Worm (Caenorhabditis elegans): ENCODE measurements around the gene F09B9.4.

The F09B9.4 gene

DNA sequence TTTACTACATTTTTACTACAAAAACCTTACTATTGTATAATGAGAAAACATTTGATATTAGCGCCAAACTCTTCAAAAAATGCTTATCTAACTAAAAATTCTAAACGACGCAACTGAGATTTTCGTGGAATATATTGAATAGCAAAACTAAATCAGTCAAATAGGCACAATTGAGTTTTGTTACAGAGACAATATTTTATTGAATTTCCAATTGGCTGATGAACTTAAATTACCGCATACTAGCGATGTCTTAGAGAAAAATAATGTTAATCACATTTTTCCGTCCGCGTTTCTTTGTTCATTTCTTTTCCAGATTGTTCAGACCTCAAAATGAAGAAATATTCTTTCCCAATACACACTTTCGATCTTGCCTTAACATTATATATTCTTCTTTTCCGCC is 2.0 kb downstream of the F09B9.4 start:
- TF ChIP-seq fkh-10 (GFP tag; optimal IDR thresholded peaks at IDR 0.05) (peak; percentile 73), unc-39 (tag; optimal IDR thresholded peaks at IDR 0.05) (no peak)

DNA sequence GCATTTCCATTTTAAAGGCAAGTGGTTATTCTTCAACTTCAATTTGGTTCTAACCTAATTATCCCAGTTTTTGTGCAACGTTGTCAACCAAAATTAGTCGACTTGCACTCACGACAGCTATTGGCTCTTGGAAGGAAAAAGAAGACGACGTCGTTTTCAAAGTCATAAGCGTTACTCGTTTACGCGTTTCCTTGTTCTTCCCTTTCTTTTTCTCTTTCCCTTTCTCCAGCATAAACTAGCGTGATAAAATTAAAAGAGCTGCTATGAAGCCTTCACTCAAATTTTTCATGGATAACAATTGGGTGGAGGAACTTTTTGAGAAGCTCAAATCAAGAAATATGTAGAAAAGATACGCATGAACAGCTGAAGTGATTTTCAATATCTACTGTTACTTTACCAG is 2.8 kb downstream of the F09B9.4 start:
- TF ChIP-seq ztf-4 (tag; optimal IDR thresholded peaks at IDR 0.05), result no peak
- TF ChIP-seq skn-1 (tag; optimal IDR thresholded peaks at IDR 0.05), result no peak
- TF ChIP-seq R02D3.7 (tag; optimal IDR thresholded peaks at IDR 0.05), result no peak
- no peak for TF ChIP-seq jun-1 (tag; optimal IDR thresholded peaks at IDR 0.05)
- no peak for TF ChIP-seq mdl-1 (tag; optimal IDR thresholded peaks at IDR 0.05)
- no peak for TF ChIP-seq ama-1 (optimal IDR thresholded peaks at IDR 0.05)
- no peak for TF ChIP-seq nhr-28 (tag; optimal IDR thresholded peaks at IDR 0.05)
- no peak for TF ChIP-seq elt-3 (tag; optimal IDR thresholded peaks at IDR 0.05)
- no peak for TF ChIP-seq mml-1 (tag; optimal IDR thresholded peaks at IDR 0.05)
- no peak for TF ChIP-seq nhr-237 (tag; optimal IDR thresholded peaks at IDR 0.05)
- no peak for TF ChIP-seq unc-39 (tag; optimal IDR thresholded peaks at IDR 0.05)
- TF ChIP-seq egl-5 (tag; optimal IDR thresholded peaks at IDR 0.05), result no peak
- TF ChIP-seq nhr-23 (tag; optimal IDR thresholded peaks at IDR 0.05), result no peak
- TF ChIP-seq elt-2 (tag; optimal IDR thresholded peaks at IDR 0.05), result no peak
- no peak for TF ChIP-seq ceh-82 (tag; optimal IDR thresholded peaks at IDR 0.05)

DNA sequence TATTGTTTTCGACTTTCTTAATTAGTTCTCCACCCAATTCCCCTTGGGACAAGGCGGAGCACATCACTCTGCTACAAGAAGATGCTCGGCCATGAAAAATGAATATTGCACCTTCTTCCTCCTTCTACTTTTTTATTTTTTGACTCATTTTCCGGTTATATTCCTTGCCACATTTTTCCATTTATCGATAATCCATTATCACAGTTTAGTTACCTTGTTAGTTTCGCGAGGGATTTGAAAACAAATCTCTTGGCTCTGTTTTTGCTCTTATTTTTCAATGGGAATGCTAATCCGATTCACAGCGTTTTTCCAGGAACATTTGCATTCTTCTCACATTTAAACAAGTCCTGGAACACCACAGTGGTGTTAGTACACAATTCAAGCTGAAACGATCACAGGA is 6.6 kb downstream of the F09B9.4 start, which contains the start of gene rnp-9:
rnp-9 (plus strand) TSS at position 301 of the 400 bp plus-strand sequence.
- TF ChIP-seq unc-62 (GFP tag; optimal IDR thresholded peaks at IDR 0.05) (no peak), zag-1 (tag; optimal IDR thresholded peaks at IDR 0.05) (no peak), elt-2 (tag; optimal IDR thresholded peaks at IDR 0.05) (no peak), sea-2 (GFP tag; optimal IDR thresholded peaks at IDR 0.05) (no peak), nhr-25 (tag; optimal IDR thresholded peaks at IDR 0.05) (no peak), R02D3.7 (tag; optimal IDR thresholded peaks at IDR 0.05) (no peak), mdl-1 (tag; optimal IDR thresholded peaks at IDR 0.05) (no peak), fos-1 (tag; optimal IDR thresholded peaks at IDR 0.05) (no peak), ceh-16 (tag; optimal IDR thresholded peaks at IDR 0.05) (no peak), lsy-12 (tag; optimal IDR thresholded peaks at IDR 0.05) (no peak), fkh-10 (GFP tag; optimal IDR thresholded peaks at IDR 0.05) (no peak)

DNA sequence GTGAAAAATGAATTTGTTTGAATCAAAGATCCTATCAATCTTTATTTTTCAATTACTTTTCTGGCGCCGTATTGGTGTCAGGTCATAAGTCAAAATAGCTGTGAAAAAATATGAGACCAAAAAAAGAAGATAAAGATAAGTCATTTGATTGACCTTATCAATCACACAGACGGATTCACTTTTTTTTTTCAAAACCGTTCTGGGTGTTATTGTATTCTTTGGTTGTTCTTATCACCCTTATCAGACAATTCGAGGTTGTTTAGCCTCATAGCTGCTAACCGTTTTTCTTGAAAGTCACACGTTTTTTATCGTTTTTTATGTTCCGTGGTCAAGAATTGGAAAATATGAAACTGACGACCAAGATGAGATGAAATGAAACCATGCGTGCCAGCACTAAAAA is 8.1 kb downstream of the F09B9.4 start:
- TF ChIP-seq hmg-11 (tag; optimal IDR thresholded peaks at IDR 0.05), result no peak
- peak; percentile 80 for TF ChIP-seq nhr-23 (tag; optimal IDR thresholded peaks at IDR 0.05)
- TF ChIP-seq lsy-12 (tag; optimal IDR thresholded peaks at IDR 0.05), result peak; percentile 14
- no peak for TF ChIP-seq skn-1 (tag; optimal IDR thresholded peaks at IDR 0.05)
- TF ChIP-seq lin-15B (tag; optimal IDR thresholded peaks at IDR 0.05), result no peak
- no peak for TF ChIP-seq unc-62 (GFP tag; optimal IDR thresholded peaks at IDR 0.05)
- no peak for TF ChIP-seq nfya-1 (tag; optimal IDR thresholded peaks at IDR 0.05; ENCODE audit: insufficient read depth)

DNA sequence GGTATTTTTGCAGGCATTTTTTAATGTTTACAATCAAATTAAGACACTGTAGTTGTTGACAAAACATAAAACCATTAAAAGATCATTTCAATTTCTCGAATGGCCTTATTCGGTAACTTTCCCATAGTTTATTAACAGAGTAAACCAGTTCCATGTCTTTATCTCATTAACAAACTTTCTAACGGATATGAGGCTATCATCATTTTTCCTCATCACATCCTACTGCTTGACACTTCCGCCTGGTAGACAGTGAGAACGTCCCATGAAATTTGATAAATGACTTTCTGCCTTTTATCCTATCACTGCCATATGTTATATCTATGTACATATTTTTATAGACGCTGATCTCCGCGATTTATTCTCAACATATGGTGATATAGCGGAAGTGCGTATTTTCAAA is 10.2 kb downstream of the F09B9.4 start:
- TF ChIP-seq nhr-23 (tag; optimal IDR thresholded peaks at IDR 0.05) (peak; percentile 36), nhr-28 (tag; optimal IDR thresholded peaks at IDR 0.05) (no peak), nhr-11 (tag; optimal IDR thresholded peaks at IDR 0.05) (no peak)

DNA sequence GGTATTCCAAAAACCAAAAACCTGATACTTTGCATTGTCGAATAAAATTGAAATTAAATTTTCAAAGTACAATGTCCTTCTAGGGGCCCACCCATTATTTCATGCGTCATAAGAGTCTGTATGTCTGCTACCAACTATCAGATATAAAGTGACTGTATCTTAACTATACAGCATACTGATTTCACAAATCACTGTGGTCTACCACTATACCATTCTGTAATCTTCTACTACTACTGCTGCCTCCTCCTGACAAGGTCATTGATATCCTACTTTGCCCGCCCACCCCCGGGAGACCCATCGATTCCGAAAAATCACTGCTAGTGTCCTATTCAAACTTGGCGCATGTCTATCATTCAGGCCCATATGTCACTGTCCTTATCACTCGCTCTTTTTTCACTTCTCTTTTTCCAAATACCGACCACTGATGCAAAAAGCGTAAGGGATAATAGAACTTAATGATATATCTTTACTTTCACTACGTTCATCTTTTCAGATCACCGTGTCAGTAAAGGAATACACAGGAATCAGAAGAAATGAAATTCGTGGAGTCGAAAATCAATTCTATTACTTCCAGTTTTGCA is 11.7 kb downstream of the F09B9.4 start, which contains the start of gene C07A4.2:
C07A4.2 (plus strand) TSS at position 195 of the 581 bp plus-strand sequence.
- no peak for TF ChIP-seq skn-1 (tag; optimal IDR thresholded peaks at IDR 0.05)
- TF ChIP-seq elt-3 (tag; optimal IDR thresholded peaks at IDR 0.05), result peak in 1 of 3 experiments; percentile 31
- TF ChIP-seq pha-4 (tag; optimal IDR thresholded peaks at IDR 0.05), result no peak
- TF ChIP-seq sea-2 (GFP tag; optimal IDR thresholded peaks at IDR 0.05), result no peak
- no peak for TF ChIP-seq nhr-28 (tag; optimal IDR thresholded peaks at IDR 0.05)
- no peak for TF ChIP-seq daf-12 (tag; optimal IDR thresholded peaks at IDR 0.05)
- no peak for TF ChIP-seq fkh-2 (tag; optimal IDR thresholded peaks at IDR 0.05)

DNA sequence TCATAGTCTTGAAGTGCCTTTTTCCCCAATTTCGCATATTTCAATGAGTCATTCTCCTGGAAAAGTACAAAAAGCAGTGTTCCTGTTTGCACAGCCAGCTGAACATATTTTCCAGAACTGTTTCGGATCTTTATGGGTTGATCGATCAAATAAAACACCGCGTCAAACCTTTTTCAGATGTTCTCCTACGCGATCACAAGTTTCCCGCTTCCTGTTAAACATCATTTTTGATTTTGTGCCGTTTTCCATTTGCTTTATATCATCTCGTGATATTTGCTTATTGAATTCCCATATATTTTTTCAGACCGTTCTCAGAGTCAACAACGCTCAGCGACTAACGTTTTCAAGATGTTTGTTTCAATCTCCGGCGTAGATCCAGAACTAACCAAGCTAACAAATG is 14.3 kb downstream of the F09B9.4 start, which contains the start of gene C07A4.3:
C07A4.3 (plus strand) TSS at position 301 of the 400 bp plus-strand sequence.
- TF ChIP-seq ceh-9 (tag; optimal IDR thresholded peaks at IDR 0.05), result no peak
- no peak for TF ChIP-seq nhr-23 (tag; optimal IDR thresholded peaks at IDR 0.05)
- no peak for TF ChIP-seq elt-2 (tag; optimal IDR thresholded peaks at IDR 0.05)
- no peak for TF ChIP-seq aly-2 (tag; optimal IDR thresholded peaks at IDR 0.05)
- no peak for TF ChIP-seq skn-1 (tag; optimal IDR thresholded peaks at IDR 0.05)
- no peak for TF ChIP-seq nhr-237 (tag; optimal IDR thresholded peaks at IDR 0.05)
- no peak for TF ChIP-seq ceh-82 (tag; optimal IDR thresholded peaks at IDR 0.05)
- no peak for TF ChIP-seq nhr-77 (tag; optimal IDR thresholded peaks at IDR 0.05)
